Worm (Caenorhabditis elegans) whole organism, late embryonic: ENCODE results near the gene twk-46.
"Not testable (repeated sequence)": the region's sequence is repeated elsewhere in the genome, so short reads cannot be mapped to it uniquely, and the experiment has no call there.

ENCODE experiments used
- dmd-4 ChIP-seq: sonication (generic microtip); optimal IDR thresholded peaks from 2 replicates; lab custom pipeline; 2016; ENCODE audit warnings: borderline replicate concordance, missing genetic modification characterization, missing compliant biosample characterization
- nhr-11 ChIP-seq: fragments of 150-350 bp; optimal IDR thresholded peaks from 2 replicates; lab custom pipeline; 2014; ENCODE audit warnings: missing biosample characterization, missing genetic modification characterization
- pqm-1 ChIP-seq: sonication (generic microtip); optimal IDR thresholded peaks from 2 replicates; lab custom pipeline; 2016; ENCODE audit warnings: missing genetic modification characterization, missing compliant biosample characterization

- TF ChIP-seq pqm-1, dmd-4, nhr-11 (tag; lab: Kevin White, UChicago): not testable (repeated sequence)
Observed at ce11 chrV:19014273-19014672, 45.7 kb upstream of the twk-46 start, which contains the start of gene Y39B6A.30.
